Fruit fly (Drosophila melanogaster) whole organism, embryonic: Measurements from ENCODE around the gene CG13690.
A peak's percentile ranks its signal among the peaks of the same experiment; 100 is the strongest.

Experiments
- Ada2b ChIP-seq: fragments of 200-800 bp; sonication (Bioruptor generic); IDR thresholded peaks from 2 replicates; pipeline ENCODE4 v1.3.6; 2022; ENCODE audit warnings: missing biosample characterization, missing genetic modification characterization
- Atf6 ChIP-seq: fragments of 200-800 bp; sonication (Bioruptor generic); IDR thresholded peaks from 2 replicates; pipeline ENCODE4 v1.3.6; 2022; ENCODE audit warnings: missing biosample characterization, missing genetic modification characterization
- CG10147 ChIP-seq: fragments of 200-800 bp; sonication (Bioruptor generic); optimal IDR thresholded peaks from 2 replicates; lab custom pipeline; 2019; ENCODE audit warnings: missing biosample characterization, mild to moderate bottlenecking, missing genetic modification characterization, moderate library complexity
- CG10543 ChIP-seq: fragments of 200-800 bp; sonication (Bioruptor generic); optimal IDR thresholded peaks from 3 replicates; lab custom pipeline; 2017; ENCODE audit warnings: missing biosample characterization, mild to moderate bottlenecking, missing genetic modification characterization, moderate library complexity
- CG11723 ChIP-seq: fragments of 200-800 bp; sonication (Bioruptor generic); optimal IDR thresholded peaks from 2 replicates; lab custom pipeline; 2017; ENCODE audit warnings: missing biosample characterization, mild to moderate bottlenecking, missing genetic modification characterization
- CG12219 ChIP-seq: fragments of 200-800 bp; sonication (Bioruptor generic); optimal IDR thresholded peaks from 3 replicates; lab custom pipeline; 2018; ENCODE audit warnings: missing biosample characterization, mild to moderate bottlenecking, missing genetic modification characterization
- CG13624 ChIP-seq: fragments of 200-800 bp; sonication (Bioruptor generic); optimal IDR thresholded peaks from 2 replicates; lab custom pipeline; 2016; ENCODE audit warnings: missing biosample characterization, missing genetic modification characterization
- CG15269 ChIP-seq: fragments of 200-800 bp; sonication (Bioruptor generic); optimal IDR thresholded peaks from 2 replicates; lab custom pipeline; 2018; ENCODE audit warnings: missing biosample characterization, mild to moderate bottlenecking, missing genetic modification characterization, moderate library complexity
- CG1602 ChIP-seq: fragments of 200-800 bp; sonication (Bioruptor generic); optimal IDR thresholded peaks from 3 replicates; lab custom pipeline; 2016; ENCODE audit warnings: missing biosample characterization, missing genetic modification characterization
- CG16863 ChIP-seq: fragments of 200-800 bp; sonication (Bioruptor generic); optimal IDR thresholded peaks from 3 replicates; lab custom pipeline; 2016; ENCODE audit warnings: missing biosample characterization, missing genetic modification characterization
- CG17612 ChIP-seq: fragments of 200-800 bp; sonication (Bioruptor generic); IDR thresholded peaks from 2 replicates; pipeline ENCODE4 v1.3.6; 2022; ENCODE audit warnings: missing biosample characterization, missing genetic modification characterization
- CG1792 ChIP-seq: fragments of 200-800 bp; sonication (Bioruptor generic); optimal IDR thresholded peaks from 2 replicates; lab custom pipeline; 2016; ENCODE audit warnings: missing biosample characterization, missing genetic modification characterization
- CG18011 ChIP-seq: fragments of 200-800 bp; sonication (Bioruptor generic); optimal IDR thresholded peaks from 2 replicates; lab custom pipeline; 2017; ENCODE audit warnings: missing biosample characterization, missing genetic modification characterization, mild to moderate bottlenecking, moderate library complexity, missing genotype
- CG30431 ChIP-seq: fragments of 200-800 bp; sonication (Bioruptor generic); optimal IDR thresholded peaks from 2 replicates; lab custom pipeline; 2017; ENCODE audit warnings: missing biosample characterization, missing genetic modification characterization
- CG31388 ChIP-seq: fragments of 200-800 bp; sonication (Bioruptor generic); optimal IDR thresholded peaks from 2 replicates; lab custom pipeline; 2016; ENCODE audit warnings: missing biosample characterization, missing genetic modification characterization
- CG33557 ChIP-seq: fragments of 200-800 bp; sonication (Bioruptor generic); optimal IDR thresholded peaks from 2 replicates; lab custom pipeline; 2019; ENCODE audit warnings: missing biosample characterization, mild to moderate bottlenecking, missing genetic modification characterization, moderate library complexity
- CG4854 ChIP-seq: fragments of 200-800 bp; sonication (Bioruptor generic); optimal IDR thresholded peaks from 2 replicates; lab custom pipeline; 2016; ENCODE audit warnings: missing biosample characterization, missing genetic modification characterization, inconsistent platforms
- CG6654 ChIP-seq: fragments of 200-800 bp; sonication (Bioruptor generic); optimal IDR thresholded peaks from 2 replicates; lab custom pipeline; 2017; ENCODE audit warnings: missing biosample characterization, mild to moderate bottlenecking, missing genetic modification characterization
- CG6689 ChIP-seq: fragments of 200-800 bp; sonication (Bioruptor generic); IDR thresholded peaks from 2 replicates; pipeline ENCODE4 v1.3.6; 2022; ENCODE audit warnings: missing biosample characterization, missing genetic modification characterization
- CG7357 ChIP-seq: fragments of 200-800 bp; sonication (Bioruptor generic); IDR thresholded peaks from 3 replicates; pipeline ENCODE4 v1.3.6; 2022; ENCODE audit warnings: missing biosample characterization, missing genetic modification characterization
- CG9876 ChIP-seq: fragments of 200-800 bp; sonication (Bioruptor generic); optimal IDR thresholded peaks from 2 replicates; lab custom pipeline; 2016; ENCODE audit warnings: missing biosample characterization, missing genetic modification characterization
- CrebB ChIP-seq: fragments of 200-800 bp; sonication (Bioruptor generic); optimal IDR thresholded peaks from 3 replicates; lab custom pipeline; 2018; ENCODE audit warnings: missing biosample characterization, mild to moderate bottlenecking, missing genetic modification characterization
- Dbx ChIP-seq: fragments of 200-800 bp; sonication (Bioruptor generic); IDR thresholded peaks from 3 replicates; pipeline ENCODE4 v1.3.6; 2022; ENCODE audit warnings: missing biosample characterization, missing genetic modification characterization
- Dip3 ChIP-seq: fragments of 200-800 bp; sonication (Bioruptor generic); optimal IDR thresholded peaks from 3 replicates; lab custom pipeline; 2016; ENCODE audit warnings: missing biosample characterization, missing genetic modification characterization
- Elba2 ChIP-seq: fragments of 200-800 bp; sonication (Bioruptor generic); optimal IDR thresholded peaks from 3 replicates; lab custom pipeline; 2016; ENCODE audit warnings: missing biosample characterization, missing genetic modification characterization
- Kr ChIP-seq: fragments of 200-800 bp; sonication (Bioruptor generic); optimal IDR thresholded peaks from 2 replicates; lab custom pipeline; 2017; ENCODE audit warnings: missing biosample characterization, mild to moderate bottlenecking, missing genetic modification characterization
- Max ChIP-seq: fragments of 200-800 bp; sonication (Bioruptor generic); optimal IDR thresholded peaks from 2 replicates; lab custom pipeline; 2016; ENCODE audit warnings: missing biosample characterization, mild to moderate bottlenecking, missing genetic modification characterization
- Meics ChIP-seq: fragments of 200-800 bp; sonication (Bioruptor generic); optimal IDR thresholded peaks from 2 replicates; lab custom pipeline; 2017; ENCODE audit warnings: missing biosample characterization, mild to moderate bottlenecking, missing genetic modification characterization
- Neu2 ChIP-seq: fragments of 200-800 bp; sonication (Bioruptor generic); optimal IDR thresholded peaks from 3 replicates; lab custom pipeline; 2016; ENCODE audit warnings: missing biosample characterization, missing genetic modification characterization, borderline replicate concordance
- Rfx ChIP-seq: fragments of 200-800 bp; sonication (Bioruptor generic); IDR thresholded peaks from 2 replicates; pipeline ENCODE4 v1.3.6; 2022; ENCODE audit warnings: missing biosample characterization, missing genetic modification characterization
- Trl ChIP-seq, 3 experiments: fragments of >200 bp in 2 of 3; fragments of 200-800 bp in 1 of 3; sonication (Bioruptor generic) in 1 of 3; optimal IDR thresholded peaks; 2 replicates in 1 of 3; 3 replicates in 2 of 3; lab custom pipeline; 2016 to 2017; ENCODE audit warnings: missing biosample characterization in 1 of 3, missing genetic modification characterization in 1 of 3
- ara ChIP-seq: fragments of 200-800 bp; sonication (Bioruptor generic); IDR thresholded peaks from 2 replicates; pipeline ENCODE4 v1.3.6; 2022; ENCODE audit warnings: missing biosample characterization, missing genetic modification characterization
- cato ChIP-seq: fragments of 200-800 bp; sonication (Bioruptor generic); optimal IDR thresholded peaks from 2 replicates; lab custom pipeline; 2016; ENCODE audit warnings: missing biosample characterization, missing genetic modification characterization, borderline replicate concordance
- cg ChIP-seq: fragments of 200-800 bp; sonication (Bioruptor generic); optimal IDR thresholded peaks from 3 replicates; lab custom pipeline; 2019; ENCODE audit warnings: missing biosample characterization, mild to moderate bottlenecking, missing genetic modification characterization, moderate library complexity
- chif ChIP-seq, 2 experiments: fragments of 200-800 bp; sonication (Bioruptor generic); optimal IDR thresholded peaks; 3 replicates each; lab custom pipeline; 2016; ENCODE audit warnings: missing biosample characterization in 2 of 2, missing genetic modification characterization in 2 of 2
- gce ChIP-seq: fragments of 200-800 bp; sonication (Bioruptor generic); IDR thresholded peaks from 3 replicates; pipeline ENCODE4 v1.3.6; 2022; ENCODE audit warnings: missing biosample characterization, missing genetic modification characterization
- gem ChIP-seq: fragments of 200-800 bp; sonication (Bioruptor generic); optimal IDR thresholded peaks from 2 replicates; lab custom pipeline; 2019; ENCODE audit warnings: missing biosample characterization, mild to moderate bottlenecking, missing genetic modification characterization, moderate library complexity
- gro ChIP-seq: fragments of 200-800 bp; sonication (Bioruptor generic); optimal IDR thresholded peaks from 2 replicates; lab custom pipeline; 2016; ENCODE audit warnings: missing biosample characterization, missing genetic modification characterization
- gt ChIP-seq: fragments of 200-800 bp; sonication (Bioruptor generic); IDR thresholded peaks from 2 replicates; pipeline ENCODE4 v1.3.6; 2022; ENCODE audit warnings: missing biosample characterization, missing genetic modification characterization
- hkb ChIP-seq, 2 experiments: fragments of 200-800 bp in 1 of 2; fragments of >200 bp in 1 of 2; sonication (Bioruptor generic) in 1 of 2; IDR thresholded peaks in 1 of 2; optimal IDR thresholded peaks in 1 of 2; 2 replicates each; pipeline versions ENCODE4 v1.3.6 to Lab custom; 2017 to 2022; ENCODE audit warnings: missing biosample characterization in 1 of 2, missing genetic modification characterization in 1 of 2
- hth ChIP-seq: fragments of >200 bp; optimal IDR thresholded peaks from 2 replicates; lab custom pipeline; 2017; ENCODE audit warnings: inconsistent platforms
- knrl ChIP-seq: fragments of 200-800 bp; sonication (Bioruptor generic); IDR thresholded peaks from 3 replicates; pipeline ENCODE4 v1.3.6; 2022; ENCODE audit warnings: missing biosample characterization, missing genetic modification characterization; ENCODE audit not compliant: partially characterized antibody
- nom ChIP-seq: fragments of 200-800 bp; sonication (Bioruptor generic); optimal IDR thresholded peaks from 2 replicates; lab custom pipeline; 2017; ENCODE audit warnings: missing biosample characterization, missing genetic modification characterization, mild to moderate bottlenecking, moderate library complexity, missing genetic modification reagents
- p53 ChIP-seq: fragments of 200-800 bp; sonication (Bioruptor generic); optimal IDR thresholded peaks from 2 replicates; lab custom pipeline; 2016; ENCODE audit warnings: missing biosample characterization, missing genetic modification characterization
- sima ChIP-seq: fragments of 200-800 bp; sonication (Bioruptor generic); optimal IDR thresholded peaks from 2 replicates; lab custom pipeline; 2016; ENCODE audit warnings: missing biosample characterization, missing genetic modification characterization
- sr ChIP-seq: fragments of 200-800 bp; sonication (Bioruptor generic); IDR thresholded peaks from 3 replicates; pipeline ENCODE4 v1.3.6; 2022; ENCODE audit warnings: missing biosample characterization, missing genetic modification characterization
- tll ChIP-seq, 2 experiments: fragments of 200-800 bp in 1 of 2; fragments of >200 bp in 1 of 2; sonication (Bioruptor generic) in 1 of 2; optimal IDR thresholded peaks; 2 replicates each; lab custom pipeline; 2017 to 2019; ENCODE audit warnings: missing biosample characterization in 2 of 2, missing genetic modification characterization in 2 of 2, mild to moderate bottlenecking in 1 of 2, moderate library complexity in 1 of 2
- ttk ChIP-seq: fragments of 200-800 bp; sonication (Bioruptor generic); IDR thresholded peaks from 2 replicates; pipeline ENCODE4 v2.1.2; 2022; ENCODE audit warnings: missing biosample characterization, missing genetic modification characterization
- vnd ChIP-seq: fragments of 200-800 bp; sonication (Bioruptor generic); IDR thresholded peaks from 3 replicates; pipeline ENCODE4 v1.3.6; 2022; ENCODE audit warnings: missing biosample characterization, missing genetic modification characterization; ENCODE audit not compliant: partially characterized antibody

The CG13690 gene

DNA sequence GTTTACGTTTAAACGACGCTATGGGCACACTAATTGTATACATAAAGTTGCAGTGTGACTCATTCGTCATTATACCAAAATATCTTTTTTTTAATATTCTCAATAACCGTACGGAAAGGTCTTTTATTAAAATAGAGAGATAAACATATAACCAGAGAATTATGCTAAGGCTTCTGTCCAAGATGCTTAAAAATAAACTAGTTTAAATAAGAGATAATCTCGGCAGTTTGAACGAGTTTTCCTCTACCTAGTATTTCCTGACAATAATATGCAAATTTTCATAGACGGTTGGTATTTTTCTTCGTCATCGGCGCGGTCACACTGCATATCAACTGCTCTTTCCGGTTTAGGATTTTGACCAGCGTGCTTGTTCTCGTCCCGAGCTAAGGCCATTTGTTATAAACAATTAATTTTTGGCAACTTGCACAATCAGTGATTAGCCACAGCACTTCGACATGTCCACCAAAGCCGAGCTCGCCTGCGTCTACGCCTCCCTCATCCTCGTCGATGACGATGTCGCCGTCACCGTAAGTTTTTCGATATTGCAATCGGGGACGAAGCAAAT, at the start of gene CG13690, which contains the start of gene RpLP1 (continued):
- TF ChIP-seq CG10543 (peak; percentile 89), ttk (no peak), CG13624 (GFP tag; lab: Kevin White, UChicago) (peak; percentile 70), CG30431 (peak; percentile 26), Dip3 (GFP tag; lab: Kevin White, UChicago) (peak; percentile 56), Meics (GFP tag; lab: Kevin White, UChicago) (peak; percentile 91), CG1792 (GFP tag; lab: Kevin White, UChicago) (peak; percentile 51), CG31388 (GFP tag; lab: Kevin White, UChicago) (no peak), chif (GFP tag; optimal IDR thresholded peaks at IDR 0.05; lab: Kevin White, UChicago) (peak; percentile 63 to 66), CrebB (tag; lab: Kevin White, UChicago) (peak; percentile 88), CG33557 (GFP tag; lab: Kevin White, UChicago) (peak; percentile 72), CG11723 (GFP tag; lab: Kevin White, UChicago) (peak; percentile 76), cg (GFP tag; lab: Kevin White, UChicago) (no peak), cato (GFP tag; lab: Kevin White, UChicago) (peak; percentile 37), Elba2 (GFP tag; lab: Kevin White, UChicago) (no peak), CG1602 (GFP tag; lab: Kevin White, UChicago) (peak; percentile 19), CG4854 (peak; percentile 34), CG15269 (tag; lab: Kevin White, UChicago) (peak; percentile 72), CG16863 (peak; percentile 64), Ada2b (GFP tag; lab: Robert Waterston, UW) (no peak), Rfx (GFP tag; lab: Robert Waterston, UW) (peak; percentile 61), Trl (optimal IDR thresholded peaks at IDR 0.05; lab: Kevin White, UChicago) (no peak), Trl (GFP tag; optimal IDR thresholded peaks at IDR 0.05; lab: Kevin White, UChicago) (peak; percentile 74), Kr (GFP tag; lab: Kevin White, UChicago) (peak; percentile 13), tll (GFP tag; optimal IDR thresholded peaks at IDR 0.05; lab: Kevin White, UChicago) (no peak), Dbx (peak; percentile 48; the same call in 1 of the 3 replicates), gce (peak; percentile 69; the same call in 1 of the 3 replicates), sr (peak; percentile 61; the same call in 1 of the 3 replicates), CG7357 (GFP tag; lab: Robert Waterston, UW) (no peak), knrl (no peak), hth (lab: Kevin White, UChicago) (no peak), Atf6 (GFP tag; lab: Robert Waterston, UW) (peak; percentile 72), gro (GFP tag; lab: Kevin White, UChicago) (peak; percentile 62), sima (no peak), CG6689 (GFP tag; lab: Robert Waterston, UW) (no peak), CG12219 (GFP tag; lab: Kevin White, UChicago) (peak; percentile 77), CG18011 (GFP tag; lab: Kevin White, UChicago) (peak; percentile 58), CG6654 (peak; percentile 54), CG17612 (no peak; the same call in 1 of the 2 replicates), CG10147 (GFP tag; lab: Kevin White, UChicago) (peak; percentile 77), Neu2 (GFP tag; lab: Kevin White, UChicago) (no peak), ara (GFP tag; lab: Robert Waterston, UW) (peak; percentile 53; the same call in 1 of the 2 replicates), nom (GFP tag; lab: Kevin White, UChicago) (peak; percentile 89), CG9876 (GFP tag; lab: Kevin White, UChicago) (peak; percentile 40), Max (peak; percentile 80), p53 (GFP tag; lab: Kevin White, UChicago) (peak; percentile 72), gem (peak; percentile 65), gt (no peak), hkb (optimal IDR thresholded peaks at IDR 0.05; lab: Kevin White, UChicago) (no peak), hkb (GFP tag; IDR thresholded peaks at IDR 0.05; lab: Robert Waterston, UW) (peak; percentile 71), vnd (no peak)
